Worm (Caenorhabditis elegans): ENCODE measurements around the gene ceh-39.

ceh-39 gene

ce11 chrX:1858616-1859015 lies 2.6 kb upstream of the ceh-39 start:
- TF ChIP-seq dmd-6 (GFP tag; IDR thresholded peaks at IDR 0.05) (peak; percentile 46), lsy-2 (tag; optimal IDR thresholded peaks at IDR 0.05) (peak in 1 of 2 experiments; percentile 39), ceh-32 (tag; optimal IDR thresholded peaks at IDR 0.05; ENCODE audit: poor library complexity) (no peak), hif-1 (tag; optimal IDR thresholded peaks at IDR 0.05) (no peak), F44E2.7 (GFP tag; IDR thresholded peaks at IDR 0.05) (no peak), ZK546.5 (tag; optimal IDR thresholded peaks at IDR 0.05) (no peak), duxl-1 (tag; optimal IDR thresholded peaks at IDR 0.05; ENCODE audit: poor library complexity) (peak; percentile 95), zfp-3 (GFP tag; conservative IDR thresholded peaks at IDR 0.05) (0 out of 2 replicates have a peak, but pooled peaks have one; percentile 11), pqm-1 (tag; optimal IDR thresholded peaks at IDR 0.05) (no peak), skn-1 (tag; optimal IDR thresholded peaks at IDR 0.05) (no peak), ctbp-1 (GFP tag; IDR thresholded peaks at IDR 0.05) (peak; percentile 69), sdz-12 (GFP tag; optimal IDR thresholded peaks at IDR 0.05) (no peak), hmg-1.1 (GFP tag; IDR thresholded peaks at IDR 0.05) (peak; percentile 84), dpl-1 (GFP tag; optimal IDR thresholded peaks at IDR 0.05) (no peak), ztf-7 (tag; optimal IDR thresholded peaks at IDR 0.05) (peak; percentile 59), lin-29 (GFP tag; IDR thresholded peaks at IDR 0.05) (no peak), lin-38 (GFP tag; IDR thresholded peaks at IDR 0.05) (no peak), unc-39 (tag; optimal IDR thresholded peaks at IDR 0.05) (no peak), mdl-1 (tag; optimal IDR thresholded peaks at IDR 0.05) (peak in 1 of 2 experiments; percentile 66), cey-2 (tag; optimal IDR thresholded peaks at IDR 0.05; ENCODE audit: borderline replicate concordance, insufficient read depth) (no peak), mxl-2 (GFP tag; conservative IDR thresholded peaks at IDR 0.05) (0 out of 2 replicates have a peak, but pooled peaks have one; percentile 27), set-16 (GFP tag; IDR thresholded peaks at IDR 0.05) (peak; percentile 68), gei-8 (GFP tag; optimal IDR thresholded peaks at IDR 0.05) (no peak), tag-97 (GFP tag; IDR thresholded peaks at IDR 0.05) (0 out of 2 replicates have a peak, but pooled peaks have one; percentile 18), nhr-11 (tag; optimal IDR thresholded peaks at IDR 0.05) (peak; percentile 20), nhr-6 (tag; optimal IDR thresholded peaks at IDR 0.05) (peak; percentile 2), mep-1 (tag; optimal IDR thresholded peaks at IDR 0.05) (peak; percentile 73), attf-4 (tag; optimal IDR thresholded peaks at IDR 0.05) (no peak), lin-15B (tag; optimal IDR thresholded peaks at IDR 0.05) (no peak), egl-43 (GFP tag; IDR thresholded peaks at IDR 0.05) (peak; percentile 86), aly-2 (tag; optimal IDR thresholded peaks at IDR 0.05) (no peak), pha-4 (GFP tag; IDR thresholded peaks at IDR 0.05) (no peak), pha-4 (tag; optimal IDR thresholded peaks at IDR 0.05) (no peak), lim-7 (GFP tag; IDR thresholded peaks at IDR 0.05) (peak; percentile 82), nhr-25 (tag; optimal IDR thresholded peaks at IDR 0.05; ENCODE audit: borderline replicate concordance, insufficient read depth) (no peak), ceh-28 (tag; optimal IDR thresholded peaks at IDR 0.05) (no peak), nhr-10 (tag; optimal IDR thresholded peaks at IDR 0.05) (no peak), nhr-111 (GFP tag; optimal IDR thresholded peaks at IDR 0.05) (peak; percentile 14), lir-3 (tag; optimal IDR thresholded peaks at IDR 0.05) (peak; percentile 42), nhr-48 (tag; optimal IDR thresholded peaks at IDR 0.05) (peak; percentile 8), F26F4.8 (GFP tag; conservative IDR thresholded peaks at IDR 0.05) (no peak), snpc-4 (tag; optimal IDR thresholded peaks at IDR 0.05) (no peak), nhr-76 (tag; optimal IDR thresholded peaks at IDR 0.05) (no peak), saeg-2 (GFP tag; IDR thresholded peaks at IDR 0.05) (0 out of 2 replicates have a peak, but pooled peaks have one; percentile 43), mdt-29 (GFP tag; IDR thresholded peaks at IDR 0.05) (peak; percentile 46; the same call in 1 of the 2 replicates), hlh-11 (tag; optimal IDR thresholded peaks at IDR 0.05) (no peak), R02D3.7 (tag; optimal IDR thresholded peaks at IDR 0.05) (no peak), hlh-30 (tag; optimal IDR thresholded peaks at IDR 0.05; ENCODE audit: insufficient read depth) (peak; percentile 54), nhr-42 (GFP tag; IDR thresholded peaks at IDR 0.05) (peak; percentile 83), daf-19 (GFP tag; conservative IDR thresholded peaks at IDR 0.05) (no peak), D1046.2 (GFP tag; IDR thresholded peaks at IDR 0.05) (no peak)
